Fruit fly (Drosophila melanogaster) whole organism, embryonic: ENCODE results near the gene Cyp9f2.

Experiments used
- Bteb2 ChIP-seq: fragments of 200-800 bp; sonication (Bioruptor generic); optimal IDR thresholded peaks from 2 replicates; lab custom pipeline; 2016; ENCODE audit warnings: missing biosample characterization, missing genetic modification characterization
- CG10543 ChIP-seq: fragments of 200-800 bp; sonication (Bioruptor generic); optimal IDR thresholded peaks from 3 replicates; lab custom pipeline; 2017; ENCODE audit warnings: missing biosample characterization, mild to moderate bottlenecking, missing genetic modification characterization, moderate library complexity
- CG12071 ChIP-seq: fragments of 200-800 bp; sonication (Bioruptor generic); optimal IDR thresholded peaks from 3 replicates; lab custom pipeline; 2018; ENCODE audit warnings: missing biosample characterization, mild to moderate bottlenecking, missing genetic modification characterization
- CG12155 ChIP-seq: fragments of 200-800 bp; sonication (Bioruptor generic); optimal IDR thresholded peaks from 3 replicates; lab custom pipeline; 2016; ENCODE audit warnings: missing biosample characterization, missing genetic modification characterization
- CG12391 ChIP-seq: fragments of 200-800 bp; sonication (Bioruptor generic); optimal IDR thresholded peaks from 3 replicates; lab custom pipeline; 2018; ENCODE audit warnings: missing biosample characterization, mild to moderate bottlenecking, missing genetic modification characterization, moderate library complexity
- CG13287 ChIP-seq: fragments of 200-800 bp; sonication (Bioruptor generic); IDR thresholded peaks from 2 replicates; pipeline ENCODE4 v1.3.6; 2022; ENCODE audit warnings: missing biosample characterization, missing genetic modification characterization; ENCODE audit not compliant: partially characterized antibody
- CG18599 ChIP-seq: fragments of 200-800 bp; sonication (Bioruptor generic); optimal IDR thresholded peaks from 3 replicates; lab custom pipeline; 2017; ENCODE audit warnings: missing biosample characterization, missing genetic modification characterization, mild to moderate bottlenecking, moderate library complexity, missing genetic modification reagents
- CG2129 ChIP-seq: fragments of 200-800 bp; sonication (Bioruptor generic); IDR thresholded peaks from 2 replicates; pipeline ENCODE4 v1.3.6; 2022; ENCODE audit warnings: missing biosample characterization, missing genetic modification characterization; ENCODE audit not compliant: partially characterized antibody
- CG32767 ChIP-seq: fragments of 200-800 bp; sonication (Bioruptor generic); IDR thresholded peaks from 2 replicates; pipeline ENCODE4 v1.3.6; 2022; ENCODE audit warnings: missing biosample characterization, missing genetic modification characterization
- CG34224 ChIP-seq: fragments of 200-800 bp; sonication (Bioruptor generic); IDR thresholded peaks from 3 replicates; pipeline ENCODE4 v1.3.6; 2022; ENCODE audit warnings: missing biosample characterization, missing genetic modification characterization; ENCODE audit not compliant: partially characterized antibody
- CG34422 ChIP-seq: fragments of 200-800 bp; sonication (Bioruptor generic); IDR thresholded peaks from 3 replicates; pipeline ENCODE4 v1.3.6; 2022; ENCODE audit warnings: missing biosample characterization, missing genetic modification characterization
- CG3847 ChIP-seq: fragments of 200-800 bp; sonication (Bioruptor generic); IDR thresholded peaks from 2 replicates; pipeline ENCODE4 v1.3.6; 2022; ENCODE audit warnings: missing biosample characterization, missing genetic modification characterization
- CG4328 ChIP-seq: fragments of 200-800 bp; sonication (Bioruptor generic); optimal IDR thresholded peaks from 3 replicates; lab custom pipeline; 2017; ENCODE audit warnings: missing biosample characterization, missing genetic modification reagents, missing genetic modification characterization
- CG4707 ChIP-seq: fragments of 200-800 bp; sonication (Bioruptor generic); optimal IDR thresholded peaks from 2 replicates; lab custom pipeline; 2018; ENCODE audit warnings: missing biosample characterization, mild to moderate bottlenecking, missing genetic modification characterization, moderate library complexity
- CG6175 ChIP-seq: fragments of 200-800 bp; sonication (Bioruptor generic); IDR thresholded peaks from 3 replicates; pipeline ENCODE4 v1.3.6; 2022; ENCODE audit warnings: missing biosample characterization, missing genetic modification characterization
- CG8290 ChIP-seq, 3 experiments: fragments of 200-800 bp; sonication (Bioruptor generic); optimal IDR thresholded peaks; 2 replicates each; lab custom pipeline; 2016 to 2019; ENCODE audit warnings: missing biosample characterization in 3 of 3, missing genetic modification characterization in 3 of 3, mild to moderate bottlenecking in 2 of 3, moderate library complexity in 1 of 3
- CG8478 ChIP-seq: fragments of >200 bp; optimal IDR thresholded peaks from 2 replicates; lab custom pipeline; 2018
- CG8924 ChIP-seq: fragments of 200-800 bp; optimal IDR thresholded peaks from 3 replicates; lab custom pipeline; 2019; ENCODE audit warnings: missing biosample characterization, mild to moderate bottlenecking, missing genetic modification characterization, moderate library complexity
- CTCF ChIP-seq: fragments of 200-800 bp; sonication (Bioruptor generic); optimal IDR thresholded peaks from 2 replicates; lab custom pipeline; 2017; ENCODE audit warnings: missing biosample characterization, mild to moderate bottlenecking, missing genetic modification characterization, moderate library complexity
- Deaf1 ChIP-seq: fragments of 200-800 bp; optimal IDR thresholded peaks from 3 replicates; lab custom pipeline; 2019; ENCODE audit warnings: missing biosample characterization, mild to moderate bottlenecking, missing genetic modification characterization, moderate library complexity
- GATAe ChIP-seq: fragments of 200-800 bp; sonication (Bioruptor generic); conservative IDR thresholded peaks from 2 replicates; pipeline ENCODE4 v1.3.6; 2022; ENCODE audit warnings: missing biosample characterization, missing genetic modification characterization
- HLH4C ChIP-seq: fragments of 200-800 bp; sonication (Bioruptor generic); IDR thresholded peaks from 3 replicates; pipeline ENCODE4 v1.3.6; 2022; ENCODE audit warnings: missing biosample characterization, missing genetic modification characterization; ENCODE audit not compliant: partially characterized antibody
- Hand ChIP-seq: fragments of 200-800 bp; sonication (Bioruptor generic); optimal IDR thresholded peaks from 2 replicates; lab custom pipeline; 2017; ENCODE audit warnings: mild to moderate bottlenecking, missing biosample characterization, missing genetic modification reagents, missing genetic modification characterization
- Hmr ChIP-seq: fragments of 200-800 bp; sonication (Bioruptor generic); optimal IDR thresholded peaks from 3 replicates; lab custom pipeline; 2017; ENCODE audit warnings: mild to moderate bottlenecking, missing biosample characterization, missing genetic modification reagents, missing genetic modification characterization
- Hr3 ChIP-seq: fragments of 200-800 bp; sonication (Bioruptor generic); optimal IDR thresholded peaks from 3 replicates; lab custom pipeline; 2016; ENCODE audit warnings: missing biosample characterization, missing genetic modification characterization
- Opbp ChIP-seq: fragments of 200-800 bp; sonication (Bioruptor generic); IDR thresholded peaks from 3 replicates; pipeline ENCODE4 v1.3.6; 2022; ENCODE audit warnings: missing biosample characterization, missing genetic modification characterization; ENCODE audit not compliant: partially characterized antibody
- Poxn ChIP-seq: fragments of 200-800 bp; sonication (Bioruptor generic); IDR thresholded peaks from 2 replicates; pipeline ENCODE4 v1.3.6; 2022; ENCODE audit warnings: missing biosample characterization, missing genetic modification characterization
- Scr ChIP-seq: fragments of 200-800 bp; sonication (Bioruptor generic); IDR thresholded peaks from 2 replicates; pipeline ENCODE4 v1.3.6; 2022; ENCODE audit warnings: missing biosample characterization, missing genetic modification characterization; ENCODE audit not compliant: partially characterized antibody
- abd-A ChIP-seq: fragments of 200-800 bp; sonication (Bioruptor generic); optimal IDR thresholded peaks from 3 replicates; lab custom pipeline; 2019; ENCODE audit warnings: missing biosample characterization, mild to moderate bottlenecking, missing genetic modification characterization, moderate library complexity
- bab2 ChIP-seq: fragments of 200-800 bp; sonication (Bioruptor generic); optimal IDR thresholded peaks from 2 replicates; lab custom pipeline; 2016; ENCODE audit warnings: missing biosample characterization, missing genetic modification characterization
- cg ChIP-seq: fragments of 200-800 bp; sonication (Bioruptor generic); optimal IDR thresholded peaks from 3 replicates; lab custom pipeline; 2019; ENCODE audit warnings: missing biosample characterization, mild to moderate bottlenecking, missing genetic modification characterization, moderate library complexity
- corto ChIP-seq: fragments of 200-800 bp; sonication (Bioruptor generic); optimal IDR thresholded peaks from 2 replicates; lab custom pipeline; 2016; ENCODE audit warnings: missing biosample characterization, mild to moderate bottlenecking, missing genetic modification characterization, moderate library complexity
- cwo ChIP-seq: fragments of 200-800 bp; sonication (Bioruptor generic); optimal IDR thresholded peaks from 3 replicates; lab custom pipeline; 2017; ENCODE audit warnings: missing biosample characterization, missing genetic modification characterization, mild to moderate bottlenecking, moderate library complexity, missing genetic modification reagents
- danr ChIP-seq: fragments of 200-800 bp; sonication (Bioruptor generic); IDR thresholded peaks from 2 replicates; pipeline ENCODE4 v1.3.6; 2022; ENCODE audit warnings: missing biosample characterization, missing genetic modification characterization
- dm ChIP-seq: fragments of 200-800 bp; sonication (Bioruptor generic); optimal IDR thresholded peaks from 3 replicates; lab custom pipeline; 2016; ENCODE audit warnings: missing biosample characterization, missing genetic modification characterization
- exex ChIP-seq: fragments of 200-800 bp; sonication (Bioruptor generic); optimal IDR thresholded peaks from 4 replicates; lab custom pipeline; 2018; ENCODE audit warnings: missing biosample characterization, mild to moderate bottlenecking, missing genetic modification characterization, moderate library complexity
- gsb ChIP-seq: fragments of 200-800 bp; sonication (Bioruptor generic); IDR thresholded peaks from 2 replicates; pipeline ENCODE4 v1.3.6; 2022; ENCODE audit warnings: missing biosample characterization, missing genetic modification characterization
- kay ChIP-seq: fragments of 200-800 bp; sonication (Bioruptor generic); optimal IDR thresholded peaks from 2 replicates; lab custom pipeline; 2016; ENCODE audit warnings: missing biosample characterization, missing genetic modification characterization
- mirr ChIP-seq: fragments of 200-800 bp; sonication (Bioruptor generic); optimal IDR thresholded peaks from 3 replicates; lab custom pipeline; 2018; ENCODE audit warnings: missing biosample characterization, mild to moderate bottlenecking, missing genetic modification characterization
- prd ChIP-seq, 3 experiments: fragments of >200 bp in 2 of 3; fragments of 200-800 bp in 1 of 3; sonication (Bioruptor generic) in 1 of 3; optimal IDR thresholded peaks in 2 of 3; IDR thresholded peaks in 1 of 3; 2 replicates in 2 of 3; 3 replicates in 1 of 3; pipeline versions ENCODE4 v1.3.6 to Lab custom; 2017 to 2022; ENCODE audit warnings: missing biosample characterization in 1 of 3, missing genetic modification characterization in 1 of 3
- psq ChIP-seq: fragments of 200-800 bp; sonication (Bioruptor generic); optimal IDR thresholded peaks from 2 replicates; lab custom pipeline; 2017; ENCODE audit warnings: missing biosample characterization, missing genetic modification characterization
- ro ChIP-seq: fragments of 200-800 bp; sonication (Bioruptor generic); IDR thresholded peaks from 2 replicates; pipeline ENCODE4 v1.3.6; 2022; ENCODE audit warnings: missing biosample characterization, missing genetic modification characterization
- row ChIP-seq: fragments of 200-800 bp; sonication (Bioruptor generic); IDR thresholded peaks from 3 replicates; pipeline ENCODE4 v1.3.6; 2022; ENCODE audit warnings: missing biosample characterization, missing genetic modification characterization
- sd ChIP-seq: fragments of 200-800 bp; sonication (Bioruptor generic); optimal IDR thresholded peaks from 3 replicates; lab custom pipeline; 2018; ENCODE audit warnings: missing biosample characterization, mild to moderate bottlenecking, missing genetic modification characterization, moderate library complexity
- sens-2 ChIP-seq: fragments of 200-800 bp; sonication (Bioruptor generic); IDR thresholded peaks from 2 replicates; pipeline ENCODE4 v1.3.6; 2022; ENCODE audit warnings: missing biosample characterization, missing genetic modification characterization
- slbo ChIP-seq: fragments of 200-800 bp; sonication (Bioruptor generic); IDR thresholded peaks from 2 replicates; pipeline ENCODE4 v1.3.6; 2022; ENCODE audit warnings: missing biosample characterization, missing genetic modification characterization
- stc ChIP-seq: fragments of 200-800 bp; sonication (Bioruptor generic); IDR thresholded peaks from 2 replicates; pipeline ENCODE4 v1.3.6; 2022; ENCODE audit warnings: missing biosample characterization, missing genetic modification characterization
- tna ChIP-seq: fragments of 200-800 bp; sonication (Bioruptor generic); IDR thresholded peaks from 2 replicates; pipeline ENCODE4 v1.3.6; 2022; ENCODE audit warnings: missing biosample characterization, missing genetic modification characterization; ENCODE audit not compliant: partially characterized antibody
- toy ChIP-seq: fragments of 200-800 bp; sonication (Bioruptor generic); IDR thresholded peaks from 2 replicates; pipeline ENCODE4 v1.3.6; 2022; ENCODE audit warnings: missing biosample characterization, missing genetic modification characterization

Gene Cyp9f2

dm6 chr3R:12443769-12444168, 37.9 kb upstream of the Cyp9f2 start (continued):
- 0 out of 2 replicates have a peak, but pooled peaks have one; percentile 29 for TF ChIP-seq GATAe (GFP tag; lab: Robert Waterston, UW)
- TF ChIP-seq cg (GFP tag; lab: Kevin White, UChicago): peak; percentile 68
- no peak for TF ChIP-seq sens-2 (GFP tag; lab: Robert Waterston, UW)
- TF ChIP-seq Deaf1 (tag; lab: Kevin White, UChicago): peak; percentile 60
- TF ChIP-seq HLH4C (GFP tag; lab: Robert Waterston, UW): 0 out of 3 replicates have a peak, but pooled peaks have one; percentile 19
- TF ChIP-seq psq (GFP tag; lab: Kevin White, UChicago): no peak
- no peak for TF ChIP-seq CG4328
- TF ChIP-seq corto (GFP tag; lab: Kevin White, UChicago): peak; percentile 8
- TF ChIP-seq CG12071: no peak
- TF ChIP-seq CG8290 (GFP tag; optimal IDR thresholded peaks at IDR 0.05; lab: Kevin White, UChicago): no peak
- peak in 1 of 2 experiments; percentile 28 for TF ChIP-seq CG8290 (tag; optimal IDR thresholded peaks at IDR 0.05; lab: Kevin White, UChicago)
- TF ChIP-seq CG12155: no peak
- no peak; the same call in 2 of the 3 replicates for TF ChIP-seq CG34224 (GFP tag; lab: Robert Waterston, UW)
- TF ChIP-seq Scr: 0 out of 2 replicates have a peak, but pooled peaks have one; percentile 12
- peak; percentile 4 for TF ChIP-seq sd
- no peak for TF ChIP-seq CTCF (GFP tag; lab: Kevin White, UChicago)
- TF ChIP-seq Hmr (GFP tag; lab: Kevin White, UChicago): no peak
- no peak for TF ChIP-seq CG10543 (GFP tag; lab: Kevin White, UChicago)
- TF ChIP-seq ro: no peak
- no peak for TF ChIP-seq danr (GFP tag; lab: Robert Waterston, UW)
- TF ChIP-seq Opbp (GFP tag; lab: Robert Waterston, UW): no peak
- peak; percentile 60 for TF ChIP-seq mirr (GFP tag; lab: Kevin White, UChicago)
- TF ChIP-seq Hr3 (GFP tag; lab: Kevin White, UChicago): no peak
- TF ChIP-seq abd-A (tag; lab: Kevin White, UChicago): peak; percentile 48
- TF ChIP-seq CG8924 (tag; lab: Kevin White, UChicago): no peak
- 0 out of 2 replicates have a peak, but pooled peaks have one; percentile 37 for TF ChIP-seq tna (GFP tag; lab: Robert Waterston, UW)
- TF ChIP-seq CG3847 (GFP tag; lab: Robert Waterston, UW): no peak
- no peak for TF ChIP-seq CG32767 (GFP tag; lab: Robert Waterston, UW)
- TF ChIP-seq CG2129: no peak
- peak; percentile 19; the same call in 1 of the 3 replicates for TF ChIP-seq CG34422
- no peak for TF ChIP-seq kay (GFP tag; lab: Kevin White, UChicago)
- no peak for TF ChIP-seq CG6175
- TF ChIP-seq CG8478: no peak
- peak; percentile 14; the same call in 1 of the 2 replicates for TF ChIP-seq CG13287 (GFP tag; lab: Robert Waterston, UW)
- no peak for TF ChIP-seq Poxn (GFP tag; lab: Robert Waterston, UW)
- TF ChIP-seq CG18599 (GFP tag; lab: Kevin White, UChicago): no peak
- TF ChIP-seq dm (GFP tag; lab: Kevin White, UChicago): no peak
- peak; percentile 95 for TF ChIP-seq exex (tag; lab: Kevin White, UChicago)
- TF ChIP-seq CG4707: no peak

dm6 chr3R:12442601-12443533, 37.0 kb upstream of the Cyp9f2 start:
- TF ChIP-seq stc (GFP tag; lab: Robert Waterston, UW) (0 out of 2 replicates have a peak, but pooled peaks have one; percentile 24), Bteb2 (GFP tag; lab: Kevin White, UChicago) (no peak), Hand (peak; percentile 4), slbo (peak; percentile 51; the same call in 1 of the 2 replicates), bab2 (GFP tag; lab: Kevin White, UChicago) (no peak), toy (no peak), prd (optimal IDR thresholded peaks at IDR 0.05; lab: Kevin White, UChicago) (no peak), prd (GFP tag; IDR thresholded peaks at IDR 0.05; lab: Robert Waterston, UW) (peak; percentile 16; the same call in 1 of the 3 replicates), HLH4C (GFP tag; lab: Robert Waterston, UW) (no peak), row (GFP tag; lab: Robert Waterston, UW) (peak; percentile 75), cwo (GFP tag; lab: Kevin White, UChicago) (peak; percentile 14), CG12391 (tag; lab: Kevin White, UChicago) (peak; percentile 16), gsb (GFP tag; lab: Robert Waterston, UW) (no peak)
